Fruit fly (Drosophila melanogaster) whole organism, embryonic: ENCODE measurements around the gene CG13113.

Experiments
- Bdp1 ChIP-seq: fragments of 200-800 bp; sonication (Bioruptor generic); optimal IDR thresholded peaks from 3 replicates; lab custom pipeline; 2016; ENCODE audit warnings: missing biosample characterization, missing genetic modification characterization
- CG12219 ChIP-seq: fragments of 200-800 bp; sonication (Bioruptor generic); optimal IDR thresholded peaks from 3 replicates; lab custom pipeline; 2018; ENCODE audit warnings: missing biosample characterization, mild to moderate bottlenecking, missing genetic modification characterization
- CG1233 ChIP-seq: fragments of 200-800 bp; sonication (Bioruptor generic); optimal IDR thresholded peaks from 4 replicates; lab custom pipeline; 2018; ENCODE audit warnings: missing biosample characterization, mild to moderate bottlenecking, missing genetic modification characterization
- CG12391 ChIP-seq: fragments of 200-800 bp; sonication (Bioruptor generic); optimal IDR thresholded peaks from 3 replicates; lab custom pipeline; 2018; ENCODE audit warnings: missing biosample characterization, mild to moderate bottlenecking, missing genetic modification characterization, moderate library complexity
- CG12744 ChIP-seq: fragments of 200-800 bp; sonication (Bioruptor generic); optimal IDR thresholded peaks from 2 replicates; lab custom pipeline; 2016; ENCODE audit warnings: missing biosample characterization, missing genetic modification characterization
- CG14014 ChIP-seq: fragments of 200-800 bp; sonication (Bioruptor generic); IDR thresholded peaks from 2 replicates; pipeline ENCODE4 v1.3.6; 2022; ENCODE audit warnings: missing biosample characterization, missing genetic modification characterization
- CG1529 ChIP-seq: fragments of 200-800 bp; sonication (Bioruptor generic); optimal IDR thresholded peaks from 3 replicates; lab custom pipeline; 2018; ENCODE audit warnings: missing biosample characterization, missing genetic modification characterization
- CG1602 ChIP-seq: fragments of 200-800 bp; sonication (Bioruptor generic); optimal IDR thresholded peaks from 3 replicates; lab custom pipeline; 2016; ENCODE audit warnings: missing biosample characterization, missing genetic modification characterization
- CG16779 ChIP-seq: fragments of 200-800 bp; sonication (Bioruptor generic); IDR thresholded peaks from 2 replicates; pipeline ENCODE4 v1.3.6; 2022; ENCODE audit warnings: missing biosample characterization, missing genetic modification characterization
- CG17385 ChIP-seq: fragments of 200-800 bp; sonication (Bioruptor generic); optimal IDR thresholded peaks from 3 replicates; lab custom pipeline; 2018; ENCODE audit warnings: missing biosample characterization, mild to moderate bottlenecking, missing genetic modification characterization
- CG17802 ChIP-seq: fragments of 200-800 bp; sonication (Bioruptor generic); optimal IDR thresholded peaks from 2 replicates; lab custom pipeline; 2018; ENCODE audit warnings: missing biosample characterization, mild to moderate bottlenecking, missing genetic modification characterization, moderate library complexity
- CG2129 ChIP-seq: fragments of 200-800 bp; sonication (Bioruptor generic); IDR thresholded peaks from 2 replicates; pipeline ENCODE4 v1.3.6; 2022; ENCODE audit warnings: missing biosample characterization, missing genetic modification characterization; ENCODE audit not compliant: partially characterized antibody
- CG2678 ChIP-seq: fragments of 200-800 bp; sonication (Bioruptor generic); optimal IDR thresholded peaks from 3 replicates; lab custom pipeline; 2019; ENCODE audit warnings: missing biosample characterization, mild to moderate bottlenecking, missing genetic modification characterization, moderate library complexity
- CG31388 ChIP-seq: fragments of 200-800 bp; sonication (Bioruptor generic); optimal IDR thresholded peaks from 2 replicates; lab custom pipeline; 2016; ENCODE audit warnings: missing biosample characterization, missing genetic modification characterization
- CG7372 ChIP-seq: fragments of 200-800 bp; sonication (Bioruptor generic); IDR thresholded peaks from 2 replicates; pipeline ENCODE4 v1.3.6; 2022; ENCODE audit warnings: missing biosample characterization, missing genetic modification characterization
- CG8281 ChIP-seq: fragments of 200-800 bp; sonication (Bioruptor generic); optimal IDR thresholded peaks from 2 replicates; lab custom pipeline; 2018; ENCODE audit warnings: missing biosample characterization, mild to moderate bottlenecking, missing genetic modification characterization, moderate library complexity
- CG9437 ChIP-seq: fragments of 200-800 bp; sonication (Bioruptor generic); optimal IDR thresholded peaks from 2 replicates; lab custom pipeline; 2018; ENCODE audit warnings: missing biosample characterization, mild to moderate bottlenecking, missing genetic modification characterization
- CHES-1-like ChIP-seq: fragments of 200-800 bp; sonication (Bioruptor generic); optimal IDR thresholded peaks from 2 replicates; lab custom pipeline; 2016; ENCODE audit warnings: missing biosample characterization, missing genetic modification characterization
- CoRest ChIP-seq: fragments of 200-800 bp; sonication (Bioruptor generic); optimal IDR thresholded peaks from 3 replicates; lab custom pipeline; 2018; ENCODE audit warnings: missing biosample characterization, mild to moderate bottlenecking, missing genetic modification characterization, moderate library complexity
- D19B ChIP-seq: fragments of 200-800 bp; sonication (Bioruptor generic); optimal IDR thresholded peaks from 2 replicates; lab custom pipeline; 2017; ENCODE audit warnings: missing biosample characterization, mild to moderate bottlenecking, missing genetic modification characterization
- Dbx ChIP-seq: fragments of 200-800 bp; sonication (Bioruptor generic); IDR thresholded peaks from 3 replicates; pipeline ENCODE4 v1.3.6; 2022; ENCODE audit warnings: missing biosample characterization, missing genetic modification characterization
- Dip2 ChIP-seq: fragments of 200-800 bp; sonication (Bioruptor generic); IDR thresholded peaks from 2 replicates; pipeline ENCODE4 v1.3.6; 2022; ENCODE audit warnings: missing biosample characterization, missing genetic modification characterization
- Ets65A ChIP-seq: fragments of 200-800 bp; sonication (Bioruptor generic); peaks from one replicate; lab custom pipeline; 2016; ENCODE audit warnings: missing biosample characterization, missing genetic modification characterization
- HLH4C ChIP-seq: fragments of 200-800 bp; sonication (Bioruptor generic); IDR thresholded peaks from 3 replicates; pipeline ENCODE4 v1.3.6; 2022; ENCODE audit warnings: missing biosample characterization, missing genetic modification characterization; ENCODE audit not compliant: partially characterized antibody
- Kr ChIP-seq: fragments of 200-800 bp; sonication (Bioruptor generic); optimal IDR thresholded peaks from 2 replicates; lab custom pipeline; 2017; ENCODE audit warnings: missing biosample characterization, mild to moderate bottlenecking, missing genetic modification characterization
- MESR4 ChIP-seq: fragments of 200-800 bp; sonication (Bioruptor generic); optimal IDR thresholded peaks from 2 replicates; lab custom pipeline; 2018; ENCODE audit warnings: missing biosample characterization, mild to moderate bottlenecking, missing genetic modification characterization, moderate library complexity
- Rx ChIP-seq: fragments of 200-800 bp; sonication (Bioruptor generic); IDR thresholded peaks from 2 replicates; pipeline ENCODE4 v1.3.6; 2022; ENCODE audit warnings: missing biosample characterization, missing genetic modification characterization
- abd-A ChIP-seq: fragments of 200-800 bp; sonication (Bioruptor generic); optimal IDR thresholded peaks from 3 replicates; lab custom pipeline; 2019; ENCODE audit warnings: missing biosample characterization, mild to moderate bottlenecking, missing genetic modification characterization, moderate library complexity
- amos ChIP-seq: fragments of 200-800 bp; sonication (Bioruptor generic); IDR thresholded peaks from 2 replicates; pipeline ENCODE4 v1.3.6; 2022; ENCODE audit warnings: missing biosample characterization, missing genetic modification characterization; ENCODE audit not compliant: partially characterized antibody
- ash1 ChIP-seq: fragments of 200-800 bp; sonication (Bioruptor generic); optimal IDR thresholded peaks from 2 replicates; lab custom pipeline; 2018; ENCODE audit warnings: missing biosample characterization, mild to moderate bottlenecking, missing genetic modification characterization
- ato ChIP-seq: fragments of 200-800 bp; sonication (Bioruptor generic); IDR thresholded peaks from 2 replicates; pipeline ENCODE4 v1.3.6; 2022; ENCODE audit warnings: missing biosample characterization, missing genetic modification characterization; ENCODE audit not compliant: partially characterized antibody
- btn ChIP-seq: fragments of 200-800 bp; sonication (Bioruptor generic); optimal IDR thresholded peaks from 2 replicates; lab custom pipeline; 2016; ENCODE audit warnings: missing biosample characterization, missing genetic modification characterization
- crol ChIP-seq: fragments of 200-800 bp; sonication (Bioruptor generic); IDR thresholded peaks from 2 replicates; pipeline ENCODE4 v1.3.6; 2022; ENCODE audit warnings: missing biosample characterization, missing genetic modification characterization
- cwo ChIP-seq: fragments of 200-800 bp; sonication (Bioruptor generic); optimal IDR thresholded peaks from 3 replicates; lab custom pipeline; 2017; ENCODE audit warnings: missing biosample characterization, missing genetic modification characterization, mild to moderate bottlenecking, moderate library complexity, missing genetic modification reagents
- dimm ChIP-seq: fragments of 200-800 bp; sonication (Bioruptor generic); IDR thresholded peaks from 2 replicates; pipeline ENCODE4 v1.3.6; 2022; ENCODE audit warnings: missing biosample characterization, missing genetic modification characterization
- gro ChIP-seq: fragments of 200-800 bp; sonication (Bioruptor generic); optimal IDR thresholded peaks from 2 replicates; lab custom pipeline; 2016; ENCODE audit warnings: missing biosample characterization, missing genetic modification characterization
- insv ChIP-seq, 2 experiments: fragments of 200-800 bp; sonication (Bioruptor generic); optimal IDR thresholded peaks; 3 replicates each; lab custom pipeline; 2016 to 2018; ENCODE audit warnings: missing biosample characterization in 2 of 2, missing genetic modification characterization in 2 of 2
- knrl ChIP-seq: fragments of 200-800 bp; sonication (Bioruptor generic); IDR thresholded peaks from 3 replicates; pipeline ENCODE4 v1.3.6; 2022; ENCODE audit warnings: missing biosample characterization, missing genetic modification characterization; ENCODE audit not compliant: partially characterized antibody
- lab ChIP-seq: fragments of 200-800 bp; sonication (Bioruptor generic); optimal IDR thresholded peaks from 3 replicates; lab custom pipeline; 2017; ENCODE audit warnings: missing biosample characterization, missing genetic modification characterization, mild to moderate bottlenecking, moderate library complexity, missing genetic modification reagents
- lmd ChIP-seq: fragments of 200-800 bp; sonication (Bioruptor generic); IDR thresholded peaks from 2 replicates; pipeline ENCODE4 v1.3.6; 2022; ENCODE audit warnings: missing biosample characterization, missing genetic modification characterization
- odd ChIP-seq: fragments of 200-800 bp; sonication (Bioruptor generic); optimal IDR thresholded peaks from 2 replicates; lab custom pipeline; 2017; ENCODE audit warnings: missing biosample characterization, mild to moderate bottlenecking, missing genetic modification characterization
- pzg ChIP-seq: fragments of 200-800 bp; sonication (Bioruptor generic); optimal IDR thresholded peaks from 3 replicates; lab custom pipeline; 2018; ENCODE audit warnings: missing biosample characterization, mild to moderate bottlenecking, missing genetic modification characterization, moderate library complexity
- slbo ChIP-seq: fragments of 200-800 bp; sonication (Bioruptor generic); IDR thresholded peaks from 2 replicates; pipeline ENCODE4 v1.3.6; 2022; ENCODE audit warnings: missing biosample characterization, missing genetic modification characterization
- sna ChIP-seq: fragments of 200-800 bp; sonication (Bioruptor generic); IDR thresholded peaks from 2 replicates; pipeline ENCODE4 v1.3.6; 2022; ENCODE audit warnings: missing biosample characterization, missing genetic modification characterization; ENCODE audit not compliant: partially characterized antibody
- tx ChIP-seq: fragments of 200-800 bp; sonication (Bioruptor generic); optimal IDR thresholded peaks from 2 replicates; lab custom pipeline; 2016; ENCODE audit warnings: missing biosample characterization, missing genetic modification characterization
- z ChIP-seq: fragments of 200-800 bp; sonication (Bioruptor generic); IDR thresholded peaks from 3 replicates; pipeline ENCODE4 v1.3.6; 2022; ENCODE audit warnings: missing biosample characterization, missing genetic modification characterization
- zen ChIP-seq: fragments of 200-800 bp; sonication (Bioruptor generic); optimal IDR thresholded peaks from 3 replicates; lab custom pipeline; 2018; ENCODE audit warnings: missing biosample characterization, mild to moderate bottlenecking, missing genetic modification characterization, moderate library complexity
- zfh2 ChIP-seq: fragments of 200-800 bp; sonication (Bioruptor generic); optimal IDR thresholded peaks from 2 replicates; lab custom pipeline; 2016; ENCODE audit warnings: missing biosample characterization, missing genetic modification characterization

Gene CG13113

DNA sequence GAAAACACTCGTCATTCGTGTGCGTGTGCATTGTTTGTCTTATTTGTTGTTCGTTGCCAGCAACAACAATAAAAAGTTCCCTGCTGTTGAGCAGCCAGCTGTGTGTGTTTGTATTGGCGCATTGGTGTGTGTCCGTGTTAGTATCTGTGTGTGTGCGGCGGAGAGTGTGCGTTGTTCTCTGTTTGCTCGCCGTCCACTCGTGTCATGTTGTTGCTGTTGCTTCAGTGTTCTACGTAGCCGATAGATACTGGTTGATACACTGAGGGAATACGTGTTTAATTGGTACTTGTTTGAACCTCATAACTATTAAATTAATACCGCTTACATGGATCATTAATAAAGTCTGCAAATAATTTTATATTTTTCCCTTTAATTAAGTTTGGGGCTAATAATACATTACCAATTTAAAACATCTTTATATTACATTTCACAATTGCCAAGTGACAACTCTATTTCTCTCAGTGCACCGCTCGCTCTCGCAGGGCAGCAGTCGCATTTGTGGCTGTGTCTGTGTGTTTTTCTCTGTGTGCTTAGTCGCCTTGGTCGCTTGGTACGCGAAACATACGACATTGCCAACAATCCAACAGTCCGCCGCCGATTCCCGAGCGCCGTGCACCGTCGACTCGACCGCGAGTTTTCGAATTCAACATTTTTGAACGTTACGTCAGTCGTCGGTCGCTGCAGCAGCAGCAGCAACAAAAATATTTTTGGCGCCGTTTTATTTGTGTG, 24.6 kb downstream of the CG13113 start, which contains the start of gene brwl (continued):
- no peak for TF ChIP-seq HLH4C (GFP tag; lab: Robert Waterston, UW)
- peak; percentile 100 for TF ChIP-seq CG2678 (tag; lab: Kevin White, UChicago)
- TF ChIP-seq pzg (GFP tag; lab: Kevin White, UChicago): peak; percentile 20
- TF ChIP-seq gro (GFP tag; lab: Kevin White, UChicago): peak; percentile 97
- peak; percentile 99 for TF ChIP-seq zen (tag; lab: Kevin White, UChicago)
- peak; percentile 98 for TF ChIP-seq Dbx (GFP tag; lab: Robert Waterston, UW)
- TF ChIP-seq cwo (GFP tag; lab: Kevin White, UChicago): peak; percentile 98
- TF ChIP-seq btn (GFP tag; lab: Kevin White, UChicago): peak; percentile 95
- TF ChIP-seq CHES-1-like: peak; percentile 97
- TF ChIP-seq lmd (GFP tag; lab: Robert Waterston, UW): peak; percentile 99
- TF ChIP-seq CG8281: peak; percentile 94
- TF ChIP-seq slbo: peak; percentile 98
- peak; percentile 98 for TF ChIP-seq CG12744
- TF ChIP-seq ash1 (GFP tag; lab: Kevin White, UChicago): peak; percentile 71
- peak; percentile 97 for TF ChIP-seq tx
- TF ChIP-seq CG14014 (GFP tag; lab: Robert Waterston, UW): peak; percentile 98
- TF ChIP-seq Bdp1 (GFP tag; lab: Kevin White, UChicago): peak; percentile 94
- peak; percentile 81 for TF ChIP-seq crol (GFP tag; lab: Robert Waterston, UW)
- TF ChIP-seq CG1233 (GFP tag; lab: Kevin White, UChicago): peak; percentile 99
- peak; percentile 99 for TF ChIP-seq CG12391
- TF ChIP-seq lab (GFP tag; lab: Kevin White, UChicago): peak; percentile 99
- peak; percentile 27; the same call in 1 of the 2 replicates for TF ChIP-seq amos (GFP tag; lab: Robert Waterston, UW)
- peak; percentile 96 for TF ChIP-seq CG9437
- peak; percentile 95 for TF ChIP-seq CG31388 (GFP tag; lab: Kevin White, UChicago)
- TF ChIP-seq CG7372: peak; percentile 98
- TF ChIP-seq CG16779 (GFP tag; lab: Robert Waterston, UW): peak; percentile 95
- TF ChIP-seq z: peak; percentile 81; the same call in 2 of the 3 replicates
- TF ChIP-seq CoRest (tag; lab: Kevin White, UChicago): peak; percentile 99
- peak; percentile 96 for TF ChIP-seq zfh2 (GFP tag; lab: Kevin White, UChicago)
- TF ChIP-seq CG2129 (GFP tag; lab: Robert Waterston, UW): no peak
- TF ChIP-seq CG1529 (GFP tag; lab: Kevin White, UChicago): peak; percentile 98
- TF ChIP-seq CG1602 (GFP tag; lab: Kevin White, UChicago): peak; percentile 99
- TF ChIP-seq sna (GFP tag; lab: Robert Waterston, UW): no peak
- peak; percentile 72 for TF ChIP-seq MESR4 (GFP tag; lab: Kevin White, UChicago)
- peak; percentile 99 for TF ChIP-seq odd (GFP tag; lab: Kevin White, UChicago)
- TF ChIP-seq Dip2 (GFP tag; lab: Robert Waterston, UW): peak; percentile 77
- peak; percentile 87 for TF ChIP-seq CG17802 (tag; lab: Kevin White, UChicago)
- TF ChIP-seq Kr (GFP tag; lab: Kevin White, UChicago): peak; percentile 88
- TF ChIP-seq dimm (GFP tag; lab: Robert Waterston, UW): peak; percentile 94
- 0 out of 3 replicates have a peak, but pooled peaks have one; percentile 29 for TF ChIP-seq knrl (GFP tag; lab: Robert Waterston, UW)
- peak; percentile 97 for TF ChIP-seq Rx
- peak; percentile 61; the same call in 1 of the 2 replicates for TF ChIP-seq ato (GFP tag; lab: Robert Waterston, UW)
- TF ChIP-seq insv (GFP tag; optimal IDR thresholded peaks at IDR 0.05; lab: Kevin White, UChicago): peak; percentile 75 to 81
- TF ChIP-seq abd-A: peak; percentile 91
- TF ChIP-seq CG17385 (GFP tag; lab: Kevin White, UChicago): peak; percentile 96
- peak; percentile 100 for TF ChIP-seq Ets65A
- peak; percentile 93 for TF ChIP-seq D19B
- peak; percentile 98 for TF ChIP-seq CG12219
